Worm (Caenorhabditis elegans) whole organism, young adult: ENCODE data around the gene ttr-17.

Experiments used
- B0019.2 ChIP-seq: fragments of 200-800 bp; sonication (Bioruptor generic); conservative IDR thresholded peaks from 2 replicates; pipeline ENCODE4 v1.3.6; 2022; ENCODE audit warnings: missing genetic modification reagents, missing genetic modification characterization, missing compliant biosample characterization
- F57A8.1 ChIP-seq: fragments of 200-800 bp; sonication (Bioruptor generic); optimal IDR thresholded peaks from 2 replicates; lab custom pipeline; 2018; ENCODE audit warnings: mild to moderate bottlenecking, missing genetic modification characterization, moderate library complexity, missing compliant biosample characterization
- K11D2.4 ChIP-seq: fragments of 200-800 bp; sonication (Bioruptor generic); IDR thresholded peaks from 2 replicates; pipeline ENCODE4 v1.3.6; 2022; ENCODE audit warnings: missing genetic modification reagents, missing genetic modification characterization, missing compliant biosample characterization
- T07F8.4 ChIP-seq: sonication (generic microtip); optimal IDR thresholded peaks from 2 replicates; lab custom pipeline; 2016; ENCODE audit warnings: mild to moderate bottlenecking, missing genetic modification characterization, moderate library complexity, missing compliant biosample characterization
- ZK185.1 ChIP-seq: sonication (generic microtip); optimal IDR thresholded peaks from 2 replicates; lab custom pipeline; 2016; ENCODE audit warnings: mild to moderate bottlenecking, missing genetic modification characterization, missing compliant biosample characterization; ENCODE audit not compliant: poor library complexity, severe bottlenecking
- akir-1 ChIP-seq: fragments of 200-800 bp; sonication (Bioruptor generic); optimal IDR thresholded peaks from 2 replicates; lab custom pipeline; 2018; ENCODE audit warnings: mild to moderate bottlenecking, missing genetic modification characterization, moderate library complexity, missing compliant biosample characterization
- aptf-2 ChIP-seq: fragments of 200-800 bp; sonication (Bioruptor generic); conservative IDR thresholded peaks from 2 replicates; pipeline ENCODE4 v1.3.6; 2022; ENCODE audit warnings: missing genetic modification reagents, missing genetic modification characterization, missing compliant biosample characterization
- attf-5 ChIP-seq: fragments of 200-800 bp; sonication (Bioruptor generic); optimal IDR thresholded peaks from 2 replicates; lab custom pipeline; 2018; ENCODE audit warnings: mild to moderate bottlenecking, missing genetic modification characterization, missing compliant biosample characterization
- ccch-3 ChIP-seq: fragments of 200-800 bp; sonication (Bioruptor generic); optimal IDR thresholded peaks from 2 replicates; lab custom pipeline; 2018; ENCODE audit warnings: mild to moderate bottlenecking, missing genetic modification characterization, missing compliant biosample characterization
- ceh-100 ChIP-seq: fragments of 200-800 bp; sonication (Bioruptor generic); IDR thresholded peaks from 2 replicates; pipeline ENCODE4 v1.3.6; 2022; ENCODE audit warnings: missing genetic modification reagents, missing genetic modification characterization, missing compliant biosample characterization
- ceh-27 ChIP-seq: fragments of 200-800 bp; sonication (Bioruptor generic); optimal IDR thresholded peaks from 2 replicates; lab custom pipeline; 2018; ENCODE audit warnings: mild to moderate bottlenecking, missing genetic modification characterization, moderate library complexity, missing compliant biosample characterization
- egl-44 ChIP-seq: fragments of 200-800 bp; sonication (Bioruptor generic); IDR thresholded peaks from 2 replicates; pipeline ENCODE4 v1.3.6; 2022; ENCODE audit warnings: missing genetic modification reagents, missing genetic modification characterization, missing compliant biosample characterization
- egrh-3 ChIP-seq: fragments of 200-800 bp; sonication (Bioruptor generic); IDR thresholded peaks from 2 replicates; pipeline ENCODE4 v1.3.6; 2022; ENCODE audit warnings: missing genetic modification reagents, missing genetic modification characterization, missing compliant biosample characterization
- ets-4 ChIP-seq: fragments of 200-800 bp; sonication (Bioruptor generic); optimal IDR thresholded peaks from 2 replicates; lab custom pipeline; 2018; ENCODE audit warnings: mild to moderate bottlenecking, missing genetic modification characterization, missing compliant biosample characterization
- fkh-3 ChIP-seq: sonication (generic microtip); optimal IDR thresholded peaks from 2 replicates; lab custom pipeline; 2016; ENCODE audit warnings: mild to moderate bottlenecking, missing genetic modification characterization, missing compliant biosample characterization
- hlh-26 ChIP-seq: fragments of 200-800 bp; sonication (Bioruptor generic); conservative IDR thresholded peaks from 2 replicates; pipeline ENCODE4 v1.3.6; 2022; ENCODE audit warnings: missing genetic modification reagents, missing genetic modification characterization, missing compliant biosample characterization
- let-607 ChIP-seq, 2 experiments: fragments of 200-800 bp in 1 of 2; sonication (Bioruptor generic) in 1 of 2; sonication (generic microtip) in 1 of 2; optimal IDR thresholded peaks; 2 replicates each; lab custom pipeline; 2016 to 2018; ENCODE audit warnings: mild to moderate bottlenecking in 2 of 2, missing compliant biosample characterization in 2 of 2, missing genetic modification characterization in 2 of 2, moderate library complexity in 2 of 2, missing genotype in 1 of 2
- lin-35 ChIP-seq, 3 experiments: fragments of 150-350 bp in 2 of 3; sonication (generic microtip) in 1 of 3; optimal IDR thresholded peaks; 2 replicates each; lab custom pipeline; 2014 to 2018; ENCODE audit warnings: missing biosample characterization in 3 of 3, missing genetic modification characterization in 3 of 3, missing genetic modification reagents in 3 of 3
- lin-54 ChIP-seq: fragments of 200-800 bp; sonication (Bioruptor generic); optimal IDR thresholded peaks from 2 replicates; lab custom pipeline; 2018; ENCODE audit warnings: mild to moderate bottlenecking, missing genetic modification characterization, missing compliant biosample characterization
- madf-10 ChIP-seq: sonication (generic microtip); optimal IDR thresholded peaks from 2 replicates; lab custom pipeline; 2016; ENCODE audit warnings: mild to moderate bottlenecking, missing genetic modification characterization, missing compliant biosample characterization
- mel-28 ChIP-seq: sonication (generic microtip); optimal IDR thresholded peaks from 2 replicates; lab custom pipeline; 2016; ENCODE audit warnings: borderline replicate concordance, mild to moderate bottlenecking, missing genetic modification characterization, missing compliant biosample characterization
- mxl-1 ChIP-seq: sonication (generic microtip); optimal IDR thresholded peaks from 2 replicates; lab custom pipeline; 2016; ENCODE audit warnings: missing genetic modification characterization, missing compliant biosample characterization
- nfya-1 ChIP-seq: sonication (generic microtip); optimal IDR thresholded peaks from 2 replicates; lab custom pipeline; 2017; ENCODE audit warnings: antibody characterized with exemption, missing compliant biosample characterization, missing genetic modification characterization, borderline replicate concordance; ENCODE audit not compliant: insufficient read depth
- nhr-120 ChIP-seq: fragments of 200-800 bp; sonication (Bioruptor generic); IDR thresholded peaks from 2 replicates; pipeline ENCODE4 v1.3.6; 2022; ENCODE audit warnings: missing genetic modification characterization, missing compliant biosample characterization
- nhr-179 ChIP-seq: sonication (generic microtip); optimal IDR thresholded peaks from 2 replicates; lab custom pipeline; 2016; ENCODE audit warnings: mild to moderate bottlenecking, missing genetic modification characterization, missing compliant biosample characterization
- nhr-80 ChIP-seq: sonication (generic microtip); optimal IDR thresholded peaks from 2 replicates; lab custom pipeline; 2016; ENCODE audit warnings: missing genetic modification characterization, missing compliant biosample characterization
- nhr-90 ChIP-seq: sonication (generic microtip); optimal IDR thresholded peaks from 2 replicates; lab custom pipeline; 2016; ENCODE audit warnings: missing genotype, mild to moderate bottlenecking, missing genetic modification characterization, missing compliant biosample characterization
- pha-4 ChIP-seq: fragments of 150-350 bp; sonication (generic microtip); optimal IDR thresholded peaks from 2 replicates; lab custom pipeline; 2014; ENCODE audit warnings: missing biosample characterization, missing genetic modification reagents, missing genetic modification characterization
- rpc-1 ChIP-seq, 2 experiments: fragments of 150-350 bp in 1 of 2; sonication (generic microtip) in 1 of 2; optimal IDR thresholded peaks; 2 replicates each; lab custom pipeline; 2014 to 2018; ENCODE audit warnings: missing biosample characterization in 1 of 2, missing genetic modification characterization in 1 of 2, missing genetic modification reagents in 1 of 2, missing genotype in 1 of 2
- sdz-38 ChIP-seq: sonication (generic microtip); optimal IDR thresholded peaks from 2 replicates; lab custom pipeline; 2016; ENCODE audit warnings: missing genotype, missing genetic modification characterization, missing compliant biosample characterization
- sea-2 ChIP-seq: fragments of 200-800 bp; sonication (Bioruptor generic); IDR thresholded peaks from 2 replicates; pipeline ENCODE4 v1.3.6; 2022; ENCODE audit warnings: missing genetic modification characterization, missing compliant biosample characterization
- snpc-1.3 ChIP-seq: sonication (generic microtip); optimal IDR thresholded peaks from 2 replicates; lab custom pipeline; 2017; ENCODE audit warnings: missing genetic modification characterization, mild to moderate bottlenecking, missing compliant biosample characterization, antibody characterized with exemption, moderate library complexity, missing genotype, missing genetic modification reagents; ENCODE audit not compliant: insufficient read depth
- snpc-3.4 ChIP-seq: sonication (generic microtip); optimal IDR thresholded peaks from 2 replicates; lab custom pipeline; 2017; ENCODE audit warnings: missing genetic modification characterization, mild to moderate bottlenecking, missing compliant biosample characterization, antibody characterized with exemption, moderate library complexity, missing genotype, missing genetic modification reagents
- unc-62 ChIP-seq: fragments of 150-350 bp; optimal IDR thresholded peaks from 2 replicates; lab custom pipeline; 2014; ENCODE audit warnings: missing biosample characterization, missing genetic modification reagents, missing genetic modification characterization
- ztf-26 ChIP-seq: sonication (generic microtip); optimal IDR thresholded peaks from 2 replicates; lab custom pipeline; 2017; ENCODE audit warnings: missing genetic modification characterization, missing compliant biosample characterization
- ztf-6 ChIP-seq: fragments of 200-800 bp; sonication (Bioruptor generic); IDR thresholded peaks from 2 replicates; pipeline ENCODE4 v1.3.6; 2022; ENCODE audit warnings: missing genetic modification reagents, missing genetic modification characterization, missing compliant biosample characterization

The ttr-17 gene

ce11 chrIV:11080823-11081285 lies 14.0 kb upstream of the ttr-17 start, which contains the start of gene atg-7 (continued):
- TF ChIP-seq T07F8.4 (tag; lab: Kevin White, UChicago) (no peak), akir-1 (GFP tag; lab: Kevin White, UChicago) (no peak), snpc-3.4 (tag; lab: Kevin White, UChicago) (no peak), pha-4 (tag; lab: Kevin White, UChicago) (no peak), egl-44 (GFP tag; lab: Robert Waterston, UW) (no peak), madf-10 (no peak), F57A8.1 (GFP tag; lab: Kevin White, UChicago) (no peak), nhr-179 (tag; lab: Kevin White, UChicago) (no peak), ztf-6 (no peak), mxl-1 (no peak), nfya-1 (no peak), ztf-26 (tag; lab: Kevin White, UChicago) (no peak), hlh-26 (GFP tag; lab: Robert Waterston, UW) (no peak), snpc-1.3 (tag; lab: Kevin White, UChicago) (peak; percentile 1), unc-62 (GFP tag; lab: Kevin White, UChicago) (no peak), lin-35 (GFP tag; optimal IDR thresholded peaks at IDR 0.05; lab: Kevin White, UChicago) (peak in 1 of 3 experiments; percentile 13), sea-2 (GFP tag; lab: Robert Waterston, UW) (no peak), sdz-38 (tag; lab: Kevin White, UChicago) (no peak), K11D2.4 (no peak), ccch-3 (no peak), aptf-2 (GFP tag; lab: Robert Waterston, UW) (no peak; the same call in 1 of the 2 replicates), B0019.2 (GFP tag; lab: Robert Waterston, UW) (no peak), egrh-3 (GFP tag; lab: Robert Waterston, UW) (no peak), fkh-3 (tag; lab: Kevin White, UChicago) (no peak), lin-54 (GFP tag; lab: Kevin White, UChicago) (peak; percentile 43), ets-4 (GFP tag; lab: Kevin White, UChicago) (no peak), mel-28 (tag; lab: Kevin White, UChicago) (no peak), nhr-120 (GFP tag; lab: Robert Waterston, UW) (no peak), rpc-1 (optimal IDR thresholded peaks at IDR 0.05; lab: Kevin White, UChicago) (no peak), rpc-1 (tag; optimal IDR thresholded peaks at IDR 0.05; lab: Kevin White, UChicago) (no peak), ceh-100 (GFP tag; lab: Robert Waterston, UW) (no peak)

ce11 chrIV:11078482-11078881 lies 11.7 kb upstream of the ttr-17 start, which contains the start of gene Y5F2A.4:
TSS of gene Y5F2A.4 (minus strand) at chrIV:11078582.
- no peak for TF ChIP-seq let-607 (tag; optimal IDR thresholded peaks at IDR 0.05; lab: Kevin White, UChicago)
- TF ChIP-seq nhr-90 (tag; lab: Kevin White, UChicago), result no peak
- no peak for TF ChIP-seq nhr-80
- no peak for TF ChIP-seq attf-5 (GFP tag; lab: Kevin White, UChicago)

DNA sequence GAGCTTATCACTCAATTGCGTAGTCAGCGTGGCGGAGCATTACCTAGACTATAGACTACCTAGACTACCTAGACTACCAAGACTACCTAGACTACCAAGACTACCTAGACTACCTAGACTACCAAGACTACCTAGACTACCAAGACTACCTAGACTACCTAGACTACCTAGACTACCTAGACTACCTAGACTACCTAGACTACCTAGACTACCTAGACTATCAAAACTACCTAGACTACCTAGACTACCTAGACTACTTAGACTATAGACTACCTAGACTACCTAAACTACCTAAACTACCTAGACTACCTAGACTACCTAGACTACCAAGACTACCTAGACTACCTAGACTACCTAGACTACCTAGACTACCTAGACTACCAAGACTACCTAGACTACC lies 4.1 kb upstream of the ttr-17 start:
- peak; percentile 32 for TF ChIP-seq ZK185.1
- TF ChIP-seq ceh-27, result peak; percentile 5
